Worm (Caenorhabditis elegans) whole organism, L4 larva: ENCODE data around the gene T24F1.4.

ENCODE experiments used
- D1046.2 ChIP-seq: fragments of 200-800 bp; sonication (Bioruptor generic); IDR thresholded peaks from 2 replicates; pipeline ENCODE4 v1.3.6; 2022; ENCODE audit warnings: missing genetic modification characterization, missing compliant biosample characterization
- F37D6.2 ChIP-seq: sonication (generic microtip); optimal IDR thresholded peaks from 2 replicates; lab custom pipeline; 2016; ENCODE audit warnings: mild to moderate bottlenecking, missing genetic modification characterization, missing compliant biosample characterization
- F49E8.2 ChIP-seq: sonication (generic microtip); optimal IDR thresholded peaks from 2 replicates; lab custom pipeline; 2016; ENCODE audit warnings: missing compliant biosample characterization, mild to moderate bottlenecking, missing genetic modification characterization, borderline replicate concordance
- T20F7.1 ChIP-seq: fragments of 200-800 bp; sonication (Bioruptor generic); optimal IDR thresholded peaks from 2 replicates; lab custom pipeline; 2018; ENCODE audit warnings: mild to moderate bottlenecking, missing genetic modification characterization, missing compliant biosample characterization
- T26A8.4 ChIP-seq: fragments of 200-800 bp; sonication (Bioruptor generic); IDR thresholded peaks from 2 replicates; pipeline ENCODE4 v1.3.6; 2022; ENCODE audit warnings: missing genetic modification characterization, missing compliant biosample characterization
- Y5F2A.4 ChIP-seq: fragments of 200-800 bp; sonication (Bioruptor generic); optimal IDR thresholded peaks from 2 replicates; lab custom pipeline; 2018; ENCODE audit warnings: mild to moderate bottlenecking, missing genetic modification characterization, missing compliant biosample characterization
- Y75B8A.6 ChIP-seq: fragments of 200-800 bp; sonication (Bioruptor generic); IDR thresholded peaks from 2 replicates; pipeline ENCODE4 v1.3.6; 2022; ENCODE audit warnings: missing genetic modification reagents, missing genetic modification characterization, missing compliant biosample characterization
- ama-1 ChIP-seq: fragments of 150-350 bp; optimal IDR thresholded peaks from 2 replicates; lab custom pipeline; 2014; ENCODE audit warnings: inconsistent platforms, mixed read lengths
- arid-1 ChIP-seq: fragments of 200-800 bp; sonication (Bioruptor generic); conservative IDR thresholded peaks from 2 replicates; pipeline ENCODE4 v1.3.6; 2022; ENCODE audit warnings: missing genetic modification reagents, missing genetic modification characterization, missing compliant biosample characterization
- attf-4 ChIP-seq: sonication (generic microtip); optimal IDR thresholded peaks from 3 replicates; lab custom pipeline; 2017; ENCODE audit warnings: missing biosample characterization, missing genetic modification characterization
- ces-1 ChIP-seq: fragments of 150-350 bp; sonication (generic microtip); optimal IDR thresholded peaks from 4 replicates; lab custom pipeline; 2014; ENCODE audit warnings: missing biosample characterization, missing genetic modification reagents, missing genetic modification characterization
- ctbp-1 ChIP-seq: fragments of 200-800 bp; sonication (Bioruptor generic); IDR thresholded peaks from 2 replicates; pipeline ENCODE4 v1.3.6; 2022; ENCODE audit warnings: missing genetic modification reagents, missing genetic modification characterization, missing compliant biosample characterization
- daf-16 ChIP-seq, 3 experiments: sonication (generic microtip); optimal IDR thresholded peaks; 2 replicates each; lab custom pipeline; 2016 to 2017; ENCODE audit warnings: missing genetic modification characterization in 3 of 3, missing genetic modification reagents in 3 of 3, mild to moderate bottlenecking in 2 of 3, missing compliant biosample characterization in 2 of 3, missing biosample characterization in 1 of 3, moderate library complexity in 1 of 3
- daf-8 ChIP-seq: fragments of 200-800 bp; sonication (Bioruptor generic); IDR thresholded peaks from 2 replicates; pipeline ENCODE4 v1.3.6; 2022; ENCODE audit warnings: missing genetic modification characterization, missing compliant biosample characterization
- dmd-6 ChIP-seq: fragments of 200-800 bp; sonication (Bioruptor generic); IDR thresholded peaks from 2 replicates; pipeline ENCODE4 v1.3.6; 2022; ENCODE audit warnings: missing genetic modification reagents, missing genetic modification characterization, missing compliant biosample characterization
- dpl-1 ChIP-seq: fragments of 150-350 bp; optimal IDR thresholded peaks from 2 replicates; lab custom pipeline; 2014; ENCODE audit warnings: missing biosample characterization, missing genetic modification reagents, missing genetic modification characterization
- dve-1 ChIP-seq: sonication (generic microtip); optimal IDR thresholded peaks from 2 replicates; lab custom pipeline; 2017; ENCODE audit warnings: antibody characterized with exemption, mild to moderate bottlenecking, missing genetic modification characterization, missing compliant biosample characterization; ENCODE audit not compliant: insufficient read depth
- egl-43 ChIP-seq: fragments of 200-800 bp; sonication (Bioruptor generic); IDR thresholded peaks from 2 replicates; pipeline ENCODE4 v1.3.6; 2022; ENCODE audit warnings: missing genetic modification reagents, missing genetic modification characterization, missing compliant biosample characterization
- fkh-10 ChIP-seq: fragments of 150-350 bp; optimal IDR thresholded peaks from 2 replicates; lab custom pipeline; 2014; ENCODE audit warnings: missing biosample characterization, missing genetic modification reagents, missing genetic modification characterization
- hif-1 ChIP-seq, 2 experiments: sonication (generic microtip); optimal IDR thresholded peaks; 2 replicates each; lab custom pipeline; 2016 to 2017; ENCODE audit warnings: missing compliant biosample characterization in 2 of 2, missing genetic modification characterization in 2 of 2, missing genetic modification reagents in 2 of 2, missing genotype in 2 of 2, mild to moderate bottlenecking in 1 of 2
- hlh-11 ChIP-seq: fragments of 200-800 bp; sonication (Bioruptor generic); optimal IDR thresholded peaks from 2 replicates; lab custom pipeline; 2018; ENCODE audit warnings: mild to moderate bottlenecking, missing genetic modification characterization, missing compliant biosample characterization
- hlh-30 ChIP-seq: sonication (generic microtip); optimal IDR thresholded peaks from 2 replicates; lab custom pipeline; 2017; ENCODE audit warnings: antibody characterized with exemption, mild to moderate bottlenecking, missing genetic modification characterization, missing compliant biosample characterization; ENCODE audit not compliant: insufficient read depth
- lin-38 ChIP-seq: fragments of 200-800 bp; sonication (Bioruptor generic); IDR thresholded peaks from 2 replicates; pipeline ENCODE4 v1.3.6; 2022; ENCODE audit warnings: missing genetic modification reagents, missing genetic modification characterization, missing compliant biosample characterization
- lsy-2 ChIP-seq, 2 experiments: fragments of 150-350 bp in 1 of 2; sonication (generic microtip) in 1 of 2; optimal IDR thresholded peaks; 2 replicates each; lab custom pipeline; 2014 to 2017; ENCODE audit warnings: missing biosample characterization in 2 of 2, missing genetic modification characterization in 2 of 2
- mdl-1 ChIP-seq, 2 experiments: fragments of 150-350 bp in 1 of 2; sonication (generic microtip) in 1 of 2; optimal IDR thresholded peaks; 2 replicates each; lab custom pipeline; 2014 to 2017; ENCODE audit warnings: missing biosample characterization in 2 of 2, missing genetic modification characterization in 2 of 2
- mep-1 ChIP-seq: fragments of 150-350 bp; sonication (generic microtip); optimal IDR thresholded peaks from 3 replicates; lab custom pipeline; 2014; ENCODE audit warnings: missing biosample characterization, missing genetic modification characterization
- mes-2 ChIP-seq: sonication (generic microtip); optimal IDR thresholded peaks from 2 replicates; lab custom pipeline; 2016; ENCODE audit warnings: missing genotype, mild to moderate bottlenecking, missing genetic modification characterization, missing compliant biosample characterization; ENCODE audit not compliant: poor library complexity, severe bottlenecking
- mxl-3 ChIP-seq: fragments of 200-800 bp; sonication (Bioruptor generic); optimal IDR thresholded peaks from 2 replicates; lab custom pipeline; 2018; ENCODE audit warnings: mild to moderate bottlenecking, missing genetic modification characterization, missing compliant biosample characterization
- nhr-102 ChIP-seq: sonication (generic microtip); optimal IDR thresholded peaks from 2 replicates; lab custom pipeline; 2016; ENCODE audit warnings: mild to moderate bottlenecking, missing genetic modification characterization, moderate library complexity, missing compliant biosample characterization
- nhr-11 ChIP-seq: fragments of 150-350 bp; optimal IDR thresholded peaks from 2 replicates; lab custom pipeline; 2014; ENCODE audit warnings: missing biosample characterization, missing genetic modification characterization
- nhr-25 ChIP-seq: sonication (generic microtip); optimal IDR thresholded peaks from 2 replicates; lab custom pipeline; 2017; ENCODE audit warnings: missing genetic modification characterization, mild to moderate bottlenecking, missing compliant biosample characterization, antibody characterized with exemption, moderate library complexity, borderline replicate concordance; ENCODE audit not compliant: insufficient read depth
- nhr-28 ChIP-seq: fragments of 150-350 bp; optimal IDR thresholded peaks from 2 replicates; lab custom pipeline; 2014; ENCODE audit warnings: missing biosample characterization, missing genetic modification characterization
- nhr-41 ChIP-seq: fragments of 200-800 bp; sonication (Bioruptor generic); IDR thresholded peaks from 2 replicates; pipeline ENCODE4 v1.3.6; 2022; ENCODE audit warnings: missing genetic modification reagents, missing genetic modification characterization, missing compliant biosample characterization
- nhr-48 ChIP-seq: sonication (generic microtip); optimal IDR thresholded peaks from 2 replicates; lab custom pipeline; 2016; ENCODE audit warnings: mild to moderate bottlenecking, missing genetic modification characterization, missing compliant biosample characterization
- rbr-2 ChIP-seq: sonication (generic microtip); optimal IDR thresholded peaks from 2 replicates; lab custom pipeline; 2016; ENCODE audit warnings: missing genotype, missing genetic modification characterization, missing compliant biosample characterization
- spr-1 ChIP-seq: sonication (generic microtip); optimal IDR thresholded peaks from 2 replicates; lab custom pipeline; 2016; ENCODE audit warnings: mild to moderate bottlenecking, missing genetic modification characterization, missing compliant biosample characterization
- spr-3 ChIP-seq: fragments of 200-800 bp; sonication (Bioruptor generic); optimal IDR thresholded peaks from 2 replicates; lab custom pipeline; 2018; ENCODE audit warnings: mild to moderate bottlenecking, missing genetic modification characterization, missing compliant biosample characterization
- tra-1 ChIP-seq: fragments of 200-800 bp; sonication (Bioruptor generic); IDR thresholded peaks from 2 replicates; pipeline ENCODE4 v1.3.6; 2022; ENCODE audit warnings: missing genetic modification reagents, missing genetic modification characterization, missing compliant biosample characterization
- unc-130 ChIP-seq: sonication (generic microtip); optimal IDR thresholded peaks from 2 replicates; lab custom pipeline; 2016; ENCODE audit warnings: missing genetic modification reagents, missing genetic modification characterization, missing compliant biosample characterization
- unc-39 ChIP-seq: sonication (generic microtip); optimal IDR thresholded peaks from 2 replicates; lab custom pipeline; 2017; ENCODE audit warnings: missing biosample characterization, missing genetic modification characterization
- unc-62 ChIP-seq, 3 experiments: fragments of 150-350 bp in 1 of 3; sonication (generic microtip); optimal IDR thresholded peaks in 2 of 3; peaks in 1 of 3; 1 replicate in 1 of 3; 2 replicates in 2 of 3; lab custom pipeline; 2014 to 2017; ENCODE audit warnings: missing biosample characterization in 3 of 3, missing genetic modification characterization in 3 of 3, missing genetic modification reagents in 3 of 3, missing genotype in 1 of 3

The T24F1.4 gene

DNA sequence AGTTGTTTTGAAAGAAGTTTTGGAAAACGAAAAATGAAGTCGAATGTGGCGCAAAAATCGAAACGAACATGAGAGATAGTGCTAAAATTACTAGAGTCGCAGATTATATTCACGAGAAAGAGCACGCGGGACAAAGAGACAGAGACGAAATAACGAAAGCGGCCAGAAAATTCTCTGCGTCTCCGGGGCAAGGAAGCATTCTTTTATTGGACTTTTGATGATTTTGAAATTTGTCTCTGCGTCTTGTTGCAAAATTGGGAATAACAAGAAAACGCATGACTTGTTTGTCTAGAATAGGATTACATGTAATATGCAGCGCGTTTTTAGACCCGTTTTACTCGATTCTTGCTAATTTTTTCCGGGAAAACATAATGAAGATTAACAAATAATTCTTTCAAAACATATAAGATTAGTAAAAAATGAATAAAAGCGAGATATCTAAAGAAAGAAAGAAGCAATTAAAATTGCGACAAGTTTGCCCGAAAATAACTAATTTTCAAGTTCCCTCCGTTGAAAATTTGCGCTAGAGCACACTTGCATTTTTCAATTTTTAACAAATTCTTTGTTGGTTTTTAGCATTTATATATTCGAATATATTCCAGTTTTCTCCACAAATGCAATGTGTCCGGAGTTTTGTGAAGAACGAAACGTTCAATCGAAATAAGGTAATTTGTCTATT, 34.0 kb upstream of the T24F1.4 start, which contains the start of the genes B0491.6 and pigm-1:
TSS of gene B0491.6 (minus strand) at position 466 of the 679 bp plus-strand sequence.
TSS of gene pigm-1 (plus strand) at position 568 of the 679 bp plus-strand sequence.
- peak; percentile 50; the same call in 1 of the 2 replicates for TF ChIP-seq ctbp-1 (GFP tag; lab: Robert Waterston, UW)
- peak; percentile 77 for TF ChIP-seq dpl-1 (GFP tag; lab: Kevin White, UChicago)
- TF ChIP-seq nhr-28 (tag; lab: Kevin White, UChicago) = peak; percentile 15
- no peak for TF ChIP-seq D1046.2 (GFP tag; lab: Robert Waterston, UW)
- no peak for TF ChIP-seq attf-4 (tag; lab: Kevin White, UChicago)
- no peak for TF ChIP-seq Y75B8A.6 (GFP tag; lab: Robert Waterston, UW)
- TF ChIP-seq T26A8.4 (GFP tag; lab: Robert Waterston, UW) = no peak
- no peak for TF ChIP-seq spr-3 (GFP tag; lab: Kevin White, UChicago)
- no peak for TF ChIP-seq egl-43 (GFP tag; lab: Robert Waterston, UW)
- no peak for TF ChIP-seq unc-39
- TF ChIP-seq spr-1 (tag; lab: Kevin White, UChicago) = peak; percentile 49
- TF ChIP-seq T20F7.1 = peak; percentile 71
- TF ChIP-seq dmd-6 = peak; percentile 47
- TF ChIP-seq hlh-30 = peak; percentile 90
- peak; percentile 39 to 82 for TF ChIP-seq lsy-2 (tag; optimal IDR thresholded peaks at IDR 0.05; lab: Kevin White, UChicago)
- TF ChIP-seq tra-1 (GFP tag; lab: Robert Waterston, UW) = no peak
- TF ChIP-seq lin-38 = peak; percentile 76
- peak; percentile 16 for TF ChIP-seq nhr-48 (tag; lab: Kevin White, UChicago)
- TF ChIP-seq unc-130 (GFP tag; lab: Kevin White, UChicago) = no peak
- TF ChIP-seq fkh-10 (GFP tag; lab: Kevin White, UChicago) = peak; percentile 76
- TF ChIP-seq mxl-3 = peak; percentile 6
- TF ChIP-seq mep-1 (tag; lab: Kevin White, UChicago) = peak; percentile 71
- no peak for TF ChIP-seq daf-16 (GFP tag; optimal IDR thresholded peaks at IDR 0.05; lab: Kevin White, UChicago)
- peak; percentile 48 for TF ChIP-seq daf-16 (tag; optimal IDR thresholded peaks at IDR 0.05; lab: Kevin White, UChicago)
- peak; percentile 52 for TF ChIP-seq nhr-11
- TF ChIP-seq hlh-11 (tag; lab: Kevin White, UChicago) = peak; percentile 70
- TF ChIP-seq mdl-1 (tag; optimal IDR thresholded peaks at IDR 0.05; lab: Kevin White, UChicago) = peak in 1 of 2 experiments; percentile 56
- no peak for TF ChIP-seq nhr-102 (tag; lab: Kevin White, UChicago)
- TF ChIP-seq nhr-25 (tag; lab: Kevin White, UChicago) = no peak
- TF ChIP-seq rbr-2 (tag; lab: Kevin White, UChicago) = peak; percentile 62
- TF ChIP-seq ama-1 (lab: Kevin White, UChicago) = no peak
- TF ChIP-seq ces-1 (GFP tag; lab: Kevin White, UChicago) = peak; percentile 63
- peak; percentile 45 for TF ChIP-seq F37D6.2 (tag; lab: Kevin White, UChicago)
- peak in 1 of 2 experiments; percentile 83 for TF ChIP-seq unc-62 (GFP tag; optimal IDR thresholded peaks at IDR 0.05 in 1 of 2; lab: Kevin White, UChicago)
- no peak for TF ChIP-seq unc-62 (tag; optimal IDR thresholded peaks at IDR 0.05; lab: Kevin White, UChicago)
- TF ChIP-seq dve-1 = peak; percentile 76
- TF ChIP-seq mes-2 (tag; lab: Kevin White, UChicago) = peak; percentile 78
- no peak for TF ChIP-seq F49E8.2 (tag; lab: Kevin White, UChicago)
- TF ChIP-seq daf-8 = no peak
- TF ChIP-seq hif-1 (tag; optimal IDR thresholded peaks at IDR 0.05; lab: Kevin White, UChicago) = peak in 1 of 2 experiments; percentile 32
- TF ChIP-seq arid-1 = no peak
- no peak for TF ChIP-seq nhr-41 (GFP tag; lab: Robert Waterston, UW)
- no peak for TF ChIP-seq Y5F2A.4 (GFP tag; lab: Kevin White, UChicago)
